Fruit fly (Drosophila melanogaster) whole organism: ENCODE data around the gene CG43295.

Experiments used
- CG8478 ChIP-seq: fragments of >200 bp; optimal IDR thresholded peaks from 2 replicates; lab custom pipeline; 2018; ENCODE audit warnings: inconsistent platforms
- Dll ChIP-seq: fragments of >200 bp; optimal IDR thresholded peaks from 2 replicates; lab custom pipeline; 2017
- EcR ChIP-seq, 2 experiments: fragments of >200 bp; optimal IDR thresholded peaks; 2 replicates each; lab custom pipeline; 2017; ENCODE audit warnings: missing biosample characterization in 2 of 2, missing genetic modification characterization in 2 of 2, missing genetic modification reagents in 2 of 2
- pan ChIP-seq: fragments of >200 bp; optimal IDR thresholded peaks from 2 replicates; lab custom pipeline; 2017
- psq ChIP-seq: fragments of >200 bp; optimal IDR thresholded peaks from 2 replicates; lab custom pipeline; 2017
- usp ChIP-seq: fragments of >200 bp; optimal IDR thresholded peaks from 2 replicates; lab custom pipeline; 2017; ENCODE audit warnings: missing biosample characterization, missing genetic modification characterization, mixed read lengths

Gene CG43295

dm6 chr3L:16113003-16113606, 7.5 kb downstream of the CG43295 start, which contains the start of gene Taf4:
Gene Taf4, plus strand, starts transcription at chr3L:16113212.
- TF ChIP-seq psq (lab: Kevin White, UChicago): no peak

- TF ChIP-seq EcR (GFP tag; optimal IDR thresholded peaks at IDR 0.05; lab: Kevin White, UChicago) (no peak), usp (no peak), psq (lab: Kevin White, UChicago) (no peak), pan (lab: Kevin White, UChicago) (no peak), CG8478 (lab: Kevin White, UChicago) (no peak), Dll (lab: Kevin White, UChicago) (no peak)
Observed at dm6 chr3L:16113607-16114337, 8.1 kb downstream of the CG43295 start.

dm6 chr3L:16121791-16122190, 16.1 kb downstream of the CG43295 start, which contains the start of gene Strump:
Gene Strump, plus strand, starts transcription at chr3L:16122002.
- TF ChIP-seq pan (lab: Kevin White, UChicago) (no peak), usp (no peak), Dll (lab: Kevin White, UChicago) (no peak), psq (lab: Kevin White, UChicago) (no peak), EcR (GFP tag; optimal IDR thresholded peaks at IDR 0.05; lab: Kevin White, UChicago) (no peak), CG8478 (lab: Kevin White, UChicago) (no peak)

- no peak for TF ChIP-seq usp
- no peak for TF ChIP-seq Dll (lab: Kevin White, UChicago)
- no peak for TF ChIP-seq psq (lab: Kevin White, UChicago)
- no peak for TF ChIP-seq EcR (GFP tag; optimal IDR thresholded peaks at IDR 0.05; lab: Kevin White, UChicago)
- TF ChIP-seq CG8478 (lab: Kevin White, UChicago): no peak
- no peak for TF ChIP-seq pan (lab: Kevin White, UChicago)
Observed at dm6 chr3L:16128481-16128972, 22.9 kb downstream of the CG43295 start, which contains the start of gene Pgm1. Gene Pgm1, minus strand, starts transcription at chr3L:16128531.

dm6 chr3L:16128973-16129745, 23.5 kb downstream of the CG43295 start, which contains the start of gene SsRbeta:
Gene SsRbeta, plus strand, starts transcription at chr3L:16129617.
- TF ChIP-seq CG8478 (lab: Kevin White, UChicago): no peak
- TF ChIP-seq EcR (GFP tag; optimal IDR thresholded peaks at IDR 0.05; lab: Kevin White, UChicago): no peak
- TF ChIP-seq psq (lab: Kevin White, UChicago): no peak
- TF ChIP-seq usp: no peak
- TF ChIP-seq pan (lab: Kevin White, UChicago): no peak
- no peak for TF ChIP-seq Dll (lab: Kevin White, UChicago)

- TF ChIP-seq pan (lab: Kevin White, UChicago) (no peak), CG8478 (lab: Kevin White, UChicago) (no peak), EcR (GFP tag; optimal IDR thresholded peaks at IDR 0.05; lab: Kevin White, UChicago) (no peak), psq (lab: Kevin White, UChicago) (no peak), usp (no peak), Dll (lab: Kevin White, UChicago) (no peak)
Observed at dm6 chr3L:16131264-16132066, 25.8 kb downstream of the CG43295 start, which contains the start of the genes Trs20 and elg1. Gene Trs20, minus strand, starts transcription at chr3L:16131632. Gene elg1, plus strand, starts transcription at chr3L:16132028.

dm6 chr3L:16132067-16132418, 26.4 kb downstream of the CG43295 start:
- TF ChIP-seq EcR (GFP tag; optimal IDR thresholded peaks at IDR 0.05; lab: Kevin White, UChicago) (no peak), CG8478 (lab: Kevin White, UChicago) (no peak), usp (no peak), psq (lab: Kevin White, UChicago) (no peak), pan (lab: Kevin White, UChicago) (no peak), Dll (lab: Kevin White, UChicago) (no peak)

- TF ChIP-seq pan (lab: Kevin White, UChicago) (no peak), CG8478 (lab: Kevin White, UChicago) (no peak), psq (lab: Kevin White, UChicago) (no peak), usp (no peak), EcR (GFP tag; optimal IDR thresholded peaks at IDR 0.05; lab: Kevin White, UChicago) (no peak), Dll (lab: Kevin White, UChicago) (no peak)
Observed at dm6 chr3L:16136819-16137553, 31.3 kb downstream of the CG43295 start.

dm6 chr3L:16137779-16138178, 32.1 kb downstream of the CG43295 start, which contains the start of gene CG5157:
Gene CG5157, minus strand, starts transcription at chr3L:16137879.
- no peak for TF ChIP-seq psq (lab: Kevin White, UChicago)
- no peak for TF ChIP-seq pan (lab: Kevin White, UChicago)

- TF ChIP-seq psq (lab: Kevin White, UChicago): no peak
- TF ChIP-seq usp: no peak
- TF ChIP-seq CG8478 (lab: Kevin White, UChicago): no peak
- TF ChIP-seq EcR (GFP tag; optimal IDR thresholded peaks at IDR 0.05; lab: Kevin White, UChicago): no peak
- TF ChIP-seq pan (lab: Kevin White, UChicago): no peak
- TF ChIP-seq Dll (lab: Kevin White, UChicago): no peak
Observed at dm6 chr3L:16139131-16139530, 33.5 kb downstream of the CG43295 start.
